Fruit fly (Drosophila melanogaster): Measurements from ENCODE around the gene CG14416.

Gene CG14416

dm6 chrX:2872753-2873152 is at the start of gene CG14416:
TSS of gene CG14416 (minus strand) at chrX:2872853.
- no peak for TF ChIP-seq CG17801 (GFP tag; optimal IDR thresholded peaks at IDR 0.05; ENCODE audit: partially characterized antibody)

- no peak for TF ChIP-seq CG17801 (GFP tag; optimal IDR thresholded peaks at IDR 0.05; ENCODE audit: partially characterized antibody)
Observed at dm6 chrX:2919742-2920141, 47.1 kb upstream of the CG14416 start, which contains the start of gene CG3588. TSS of gene CG3588 (plus strand) at chrX:2919770.

dm6 chrX:2918551-2918950 is 45.9 kb upstream of the CG14416 start:
- TF ChIP-seq CG17801 (GFP tag; optimal IDR thresholded peaks at IDR 0.05; ENCODE audit: partially characterized antibody), result no peak

dm6 chrX:2915108-2915507 is 42.5 kb upstream of the CG14416 start:
- TF ChIP-seq CG17801 (GFP tag; optimal IDR thresholded peaks at IDR 0.05; ENCODE audit: partially characterized antibody), result no peak

- no peak for TF ChIP-seq CG17801 (GFP tag; optimal IDR thresholded peaks at IDR 0.05; ENCODE audit: partially characterized antibody)
Observed at dm6 chrX:2914091-2914490, 41.4 kb upstream of the CG14416 start.

dm6 chrX:2912581-2912980 is 39.9 kb upstream of the CG14416 start:
- TF ChIP-seq CG17801 (GFP tag; optimal IDR thresholded peaks at IDR 0.05; ENCODE audit: partially characterized antibody), result no peak

dm6 chrX:2907105-2907694 is 34.5 kb upstream of the CG14416 start:
- TF ChIP-seq CG17801 (GFP tag; optimal IDR thresholded peaks at IDR 0.05; ENCODE audit: partially characterized antibody), result no peak

- TF ChIP-seq CG17801 (GFP tag; optimal IDR thresholded peaks at IDR 0.05; ENCODE audit: partially characterized antibody), result no peak
Observed at dm6 chrX:2890468-2890867, 17.8 kb upstream of the CG14416 start, which contains the start of gene CG3526. TSS of gene CG3526 (plus strand) at chrX:2890768.

dm6 chrX:2888211-2888610 is 15.6 kb upstream of the CG14416 start:
- TF ChIP-seq CG17801 (GFP tag; optimal IDR thresholded peaks at IDR 0.05; ENCODE audit: partially characterized antibody), result no peak

dm6 chrX:2885814-2886213 is 13.2 kb upstream of the CG14416 start, which contains the start of gene CG14419:
TSS of gene CG14419 (minus strand) at chrX:2885914.
- TF ChIP-seq CG17801 (GFP tag; optimal IDR thresholded peaks at IDR 0.05; ENCODE audit: partially characterized antibody), result no peak

dm6 chrX:2883561-2883960 is 10.9 kb upstream of the CG14416 start, which contains the start of gene CG14418:
TSS of gene CG14418 (minus strand) at chrX:2883661.
- no peak for TF ChIP-seq CG17801 (GFP tag; optimal IDR thresholded peaks at IDR 0.05; ENCODE audit: partially characterized antibody)

- no peak for TF ChIP-seq CG17801 (GFP tag; optimal IDR thresholded peaks at IDR 0.05; ENCODE audit: partially characterized antibody)
Observed at dm6 chrX:2882516-2882915, 9.9 kb upstream of the CG14416 start.

dm6 chrX:2880660-2881059 is 8.0 kb upstream of the CG14416 start:
- TF ChIP-seq CG17801 (GFP tag; optimal IDR thresholded peaks at IDR 0.05; ENCODE audit: partially characterized antibody), result no peak

- TF ChIP-seq CG17801 (GFP tag; optimal IDR thresholded peaks at IDR 0.05; ENCODE audit: partially characterized antibody), result no peak
Observed at dm6 chrX:2877070-2877469, 4.4 kb upstream of the CG14416 start.

dm6 chrX:2876433-2876832 is 3.8 kb upstream of the CG14416 start, which contains the start of gene CG14417:
TSS of gene CG14417 (minus strand) at chrX:2876533.
- TF ChIP-seq CG17801 (GFP tag; optimal IDR thresholded peaks at IDR 0.05; ENCODE audit: partially characterized antibody), result no peak

dm6 chrX:2869430-2869829 is 3.2 kb downstream of the CG14416 start:
- no peak for TF ChIP-seq CG17801 (GFP tag; optimal IDR thresholded peaks at IDR 0.05; ENCODE audit: partially characterized antibody)

- no peak for TF ChIP-seq CG17801 (GFP tag; optimal IDR thresholded peaks at IDR 0.05; ENCODE audit: partially characterized antibody)
Observed at dm6 chrX:2860955-2861354, 11.7 kb downstream of the CG14416 start.
